Fruit fly (Drosophila melanogaster): ENCODE data around the gene Gbeta5.
A peak's percentile ranks its signal among the peaks of the same experiment; 100 is the strongest.

The Gbeta5 gene

dm6 chrX:8192191-8192590 is 40.1 kb upstream of the Gbeta5 start:
- TF ChIP-seq Crg-1 (GFP tag; optimal IDR thresholded peaks at IDR 0.05) = no peak
- no peak for TF ChIP-seq ovo (GFP tag; optimal IDR thresholded peaks at IDR 0.05)
- TF ChIP-seq CG1620 (GFP tag; optimal IDR thresholded peaks at IDR 0.05) = no peak
- TF ChIP-seq Mnt (GFP tag; optimal IDR thresholded peaks at IDR 0.05) = no peak
- TF ChIP-seq cnc (optimal IDR thresholded peaks at IDR 0.05) = no peak
- no peak for TF ChIP-seq kay (GFP tag; ENCODE audit: borderline replicate concordance)
- TF ChIP-seq CG14711 (tag; optimal IDR thresholded peaks at IDR 0.05) = no peak

dm6 chrX:8179858-8180257 is 27.8 kb upstream of the Gbeta5 start:
- TF ChIP-seq CG7045 (GFP tag; optimal IDR thresholded peaks at IDR 0.05) (no peak), Hr96 (GFP tag; optimal IDR thresholded peaks at IDR 0.05) (no peak), Crg-1 (GFP tag; optimal IDR thresholded peaks at IDR 0.05) (no peak), bab1 (GFP tag; optimal IDR thresholded peaks at IDR 0.05) (no peak), CG11617 (GFP tag; optimal IDR thresholded peaks at IDR 0.05) (no peak), cic (GFP tag; optimal IDR thresholded peaks at IDR 0.05) (no peak), ovo (GFP tag; optimal IDR thresholded peaks at IDR 0.05) (no peak), Mnt (GFP tag; optimal IDR thresholded peaks at IDR 0.05) (no peak), CG12768 (GFP tag; optimal IDR thresholded peaks at IDR 0.05) (no peak), pad (GFP tag; optimal IDR thresholded peaks at IDR 0.05) (no peak), CG5204 (GFP tag; optimal IDR thresholded peaks at IDR 0.05) (no peak)

DNA sequence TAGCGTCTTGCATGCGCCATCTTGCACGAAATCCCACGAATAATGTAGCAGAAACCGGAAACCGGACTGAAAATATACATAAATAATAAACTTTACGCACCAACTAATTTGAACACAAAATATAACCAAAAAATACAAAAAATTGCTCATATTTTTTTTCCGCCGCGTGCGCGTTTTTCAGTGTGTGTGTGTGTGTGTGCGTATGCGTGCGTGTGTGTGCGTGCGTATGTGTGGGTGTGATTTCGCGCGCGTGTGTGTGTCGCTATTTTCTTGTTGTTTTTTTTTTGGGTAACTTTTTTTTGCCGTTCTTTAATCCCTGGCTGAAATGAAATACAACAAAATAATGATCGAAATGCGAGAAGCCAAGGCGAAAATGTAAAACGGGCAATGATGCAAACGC is 26.9 kb upstream of the Gbeta5 start:
- no peak for TF ChIP-seq Hr96 (GFP tag; optimal IDR thresholded peaks at IDR 0.05)
- no peak for TF ChIP-seq ovo (GFP tag; optimal IDR thresholded peaks at IDR 0.05)
- no peak for TF ChIP-seq CG7045 (GFP tag; optimal IDR thresholded peaks at IDR 0.05)
- no peak for TF ChIP-seq Mnt (GFP tag; optimal IDR thresholded peaks at IDR 0.05)
- no peak for TF ChIP-seq cic (GFP tag; optimal IDR thresholded peaks at IDR 0.05)
- TF ChIP-seq Crg-1 (GFP tag; optimal IDR thresholded peaks at IDR 0.05) = no peak
- no peak for TF ChIP-seq Clk (GFP tag; optimal IDR thresholded peaks at IDR 0.05)
- TF ChIP-seq bab1 (GFP tag; optimal IDR thresholded peaks at IDR 0.05) = no peak
- no peak for TF ChIP-seq cnc (optimal IDR thresholded peaks at IDR 0.05)
- no peak for TF ChIP-seq pad (GFP tag; optimal IDR thresholded peaks at IDR 0.05)
- no peak for TF ChIP-seq CG33017 (tag; optimal IDR thresholded peaks at IDR 0.05)
- TF ChIP-seq CG12768 (GFP tag; optimal IDR thresholded peaks at IDR 0.05) = no peak
- no peak for TF ChIP-seq toe (GFP tag; optimal IDR thresholded peaks at IDR 0.05)
- TF ChIP-seq CG11617 (GFP tag; optimal IDR thresholded peaks at IDR 0.05) = no peak
- no peak for TF ChIP-seq CG5204 (GFP tag; optimal IDR thresholded peaks at IDR 0.05)
- no peak for TF ChIP-seq CG1620 (GFP tag; optimal IDR thresholded peaks at IDR 0.05)
- no peak for TF ChIP-seq kay (GFP tag; ENCODE audit: borderline replicate concordance)
- TF ChIP-seq CG7101 (tag; optimal IDR thresholded peaks at IDR 0.05) = no peak
- no peak for TF ChIP-seq tj (GFP tag; optimal IDR thresholded peaks at IDR 0.05)
- TF ChIP-seq CG14711 (tag; optimal IDR thresholded peaks at IDR 0.05) = no peak

dm6 chrX:8178165-8178955 is 26.3 kb upstream of the Gbeta5 start, which contains the start of gene sdt:
Gene sdt (plus strand): TSS chrX:8178549.
- TF ChIP-seq cnc (optimal IDR thresholded peaks at IDR 0.05) (no peak), kay (GFP tag; ENCODE audit: borderline replicate concordance) (no peak), cic (GFP tag; optimal IDR thresholded peaks at IDR 0.05) (no peak), CG1620 (GFP tag; optimal IDR thresholded peaks at IDR 0.05) (no peak), CG5204 (GFP tag; optimal IDR thresholded peaks at IDR 0.05) (no peak), Crg-1 (GFP tag; optimal IDR thresholded peaks at IDR 0.05) (no peak), toe (GFP tag; optimal IDR thresholded peaks at IDR 0.05) (no peak), CG7101 (tag; optimal IDR thresholded peaks at IDR 0.05) (no peak), pad (GFP tag; optimal IDR thresholded peaks at IDR 0.05) (no peak), ovo (GFP tag; optimal IDR thresholded peaks at IDR 0.05) (no peak), CG12768 (GFP tag; optimal IDR thresholded peaks at IDR 0.05) (no peak), tj (GFP tag; optimal IDR thresholded peaks at IDR 0.05) (no peak), Clk (GFP tag; optimal IDR thresholded peaks at IDR 0.05) (no peak), CG11617 (GFP tag; optimal IDR thresholded peaks at IDR 0.05) (no peak), CG14711 (tag; optimal IDR thresholded peaks at IDR 0.05) (no peak), Mnt (GFP tag; optimal IDR thresholded peaks at IDR 0.05) (no peak), bab1 (GFP tag; optimal IDR thresholded peaks at IDR 0.05) (no peak)

DNA sequence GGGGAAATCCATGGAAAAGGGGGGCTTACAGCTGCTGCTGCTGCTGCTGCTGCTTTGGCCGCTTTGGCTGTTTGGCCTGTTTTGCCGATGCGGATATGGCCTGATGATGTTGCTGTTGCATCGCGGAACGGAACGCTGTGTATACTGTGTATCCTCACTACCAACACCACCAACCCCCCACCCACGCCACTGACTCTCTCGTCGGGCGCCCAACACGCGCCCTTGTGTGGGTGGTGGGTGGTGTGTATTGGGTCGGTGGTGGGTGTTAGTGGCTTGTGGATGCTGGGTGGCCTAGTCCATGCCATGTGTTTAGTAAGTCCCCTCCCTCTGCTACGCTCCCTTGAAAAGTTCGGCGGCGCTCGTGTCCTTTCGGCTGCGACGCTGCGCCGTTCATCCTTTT is 25.7 kb upstream of the Gbeta5 start:
- TF ChIP-seq Hr96 (GFP tag; optimal IDR thresholded peaks at IDR 0.05) = no peak
- peak; percentile 17 for TF ChIP-seq pad (GFP tag; optimal IDR thresholded peaks at IDR 0.05)

DNA sequence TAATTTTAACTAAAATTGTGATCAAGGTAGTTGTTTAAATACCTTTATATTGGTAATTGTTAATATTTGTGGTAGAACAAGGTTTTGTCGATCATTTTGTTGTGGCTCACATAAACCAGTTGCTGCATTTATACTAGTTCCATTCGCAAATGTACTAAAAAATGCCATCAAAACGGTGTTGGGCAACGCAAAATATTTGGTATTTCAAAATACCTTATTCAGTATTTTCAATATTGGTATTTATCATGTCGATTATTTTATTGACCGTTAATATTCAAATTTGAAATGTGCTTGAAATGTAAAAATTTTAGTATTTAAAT is 24.9 kb upstream of the Gbeta5 start, which contains the start of gene slpr:
Gene slpr (minus strand): TSS at position 156 of the 320 bp plus-strand sequence.
- TF ChIP-seq Crg-1 (GFP tag; optimal IDR thresholded peaks at IDR 0.05) = no peak
- TF ChIP-seq CG14711 (tag; optimal IDR thresholded peaks at IDR 0.05) = peak; percentile 38
- TF ChIP-seq tj (GFP tag; optimal IDR thresholded peaks at IDR 0.05) = no peak
- no peak for TF ChIP-seq cic (GFP tag; optimal IDR thresholded peaks at IDR 0.05)
